Fruit fly (Drosophila melanogaster) whole organism, embryonic: Measurements from ENCODE around the gene CG9107.

Source experiments
- CG1024 ChIP-seq: fragments of 200-800 bp; sonication (Bioruptor generic); IDR thresholded peaks from 2 replicates; pipeline ENCODE4 v1.3.6; 2022; ENCODE audit warnings: missing biosample characterization, missing genetic modification characterization
- CG10267 ChIP-seq: fragments of 200-800 bp; sonication (Bioruptor generic); optimal IDR thresholded peaks from 2 replicates; lab custom pipeline; 2018; ENCODE audit warnings: missing biosample characterization, mild to moderate bottlenecking, missing genetic modification characterization, moderate library complexity
- CG10321 ChIP-seq: fragments of 200-800 bp; sonication (Bioruptor generic); IDR thresholded peaks from 2 replicates; pipeline ENCODE4 v1.3.6; 2022; ENCODE audit warnings: missing biosample characterization, missing genetic modification characterization
- CG11093 ChIP-seq: fragments of 200-800 bp; sonication (Bioruptor generic); IDR thresholded peaks from 3 replicates; pipeline ENCODE4 v1.3.6; 2022; ENCODE audit warnings: missing biosample characterization, missing genetic modification characterization
- CG15514 ChIP-seq: fragments of 200-800 bp; sonication (Bioruptor generic); optimal IDR thresholded peaks from 3 replicates; lab custom pipeline; 2017; ENCODE audit warnings: missing biosample characterization, missing genetic modification characterization, mild to moderate bottlenecking, moderate library complexity, missing genetic modification reagents
- CG1602 ChIP-seq: fragments of 200-800 bp; sonication (Bioruptor generic); optimal IDR thresholded peaks from 3 replicates; lab custom pipeline; 2016; ENCODE audit warnings: missing biosample characterization, missing genetic modification characterization
- CG2678 ChIP-seq: fragments of 200-800 bp; sonication (Bioruptor generic); optimal IDR thresholded peaks from 3 replicates; lab custom pipeline; 2019; ENCODE audit warnings: missing biosample characterization, mild to moderate bottlenecking, missing genetic modification characterization, moderate library complexity
- CG31388 ChIP-seq: fragments of 200-800 bp; sonication (Bioruptor generic); optimal IDR thresholded peaks from 2 replicates; lab custom pipeline; 2016; ENCODE audit warnings: missing biosample characterization, missing genetic modification characterization
- CG43689 ChIP-seq: fragments of 200-800 bp; sonication (Bioruptor generic); IDR thresholded peaks from 2 replicates; pipeline ENCODE4 v1.3.6; 2022; ENCODE audit warnings: missing biosample characterization, missing genetic modification characterization
- CG4424 ChIP-seq: fragments of 200-800 bp; sonication (Bioruptor generic); optimal IDR thresholded peaks from 3 replicates; lab custom pipeline; 2016; ENCODE audit warnings: missing biosample characterization, missing genetic modification characterization
- CG5953 ChIP-seq: fragments of 200-800 bp; sonication (Bioruptor generic); IDR thresholded peaks from 2 replicates; pipeline ENCODE4 v1.3.6; 2022; ENCODE audit warnings: missing biosample characterization, missing genetic modification characterization
- CG6175 ChIP-seq: fragments of 200-800 bp; sonication (Bioruptor generic); IDR thresholded peaks from 3 replicates; pipeline ENCODE4 v1.3.6; 2022; ENCODE audit warnings: missing biosample characterization, missing genetic modification characterization
- CG7987 ChIP-seq: fragments of 200-800 bp; sonication (Bioruptor generic); optimal IDR thresholded peaks from 2 replicates; lab custom pipeline; 2018; ENCODE audit warnings: missing biosample characterization, mild to moderate bottlenecking, missing genetic modification characterization, moderate library complexity
- CG8924 ChIP-seq: fragments of 200-800 bp; optimal IDR thresholded peaks from 3 replicates; lab custom pipeline; 2019; ENCODE audit warnings: missing biosample characterization, mild to moderate bottlenecking, missing genetic modification characterization, moderate library complexity
- CG8944 ChIP-seq: fragments of 200-800 bp; sonication (Bioruptor generic); optimal IDR thresholded peaks from 3 replicates; lab custom pipeline; 2016; ENCODE audit warnings: missing biosample characterization, missing genetic modification characterization
- CHES-1-like ChIP-seq: fragments of 200-800 bp; sonication (Bioruptor generic); optimal IDR thresholded peaks from 2 replicates; lab custom pipeline; 2016; ENCODE audit warnings: missing biosample characterization, missing genetic modification characterization
- CTCF ChIP-seq: fragments of 200-800 bp; sonication (Bioruptor generic); optimal IDR thresholded peaks from 2 replicates; lab custom pipeline; 2017; ENCODE audit warnings: missing biosample characterization, mild to moderate bottlenecking, missing genetic modification characterization, moderate library complexity
- CoRest ChIP-seq: fragments of 200-800 bp; sonication (Bioruptor generic); optimal IDR thresholded peaks from 3 replicates; lab custom pipeline; 2018; ENCODE audit warnings: missing biosample characterization, mild to moderate bottlenecking, missing genetic modification characterization, moderate library complexity
- Gsc ChIP-seq: fragments of 200-800 bp; sonication (Bioruptor generic); IDR thresholded peaks from 2 replicates; pipeline ENCODE4 v1.3.6; 2022; ENCODE audit warnings: missing biosample characterization, missing genetic modification characterization
- HLH4C ChIP-seq: fragments of 200-800 bp; sonication (Bioruptor generic); IDR thresholded peaks from 3 replicates; pipeline ENCODE4 v1.3.6; 2022; ENCODE audit warnings: missing biosample characterization, missing genetic modification characterization; ENCODE audit not compliant: partially characterized antibody
- Hr78 ChIP-seq, 2 experiments: fragments of 200-800 bp in 1 of 2; fragments of >200 bp in 1 of 2; sonication (Bioruptor generic) in 1 of 2; optimal IDR thresholded peaks; 2 replicates each; lab custom pipeline; 2017 to 2019; ENCODE audit warnings: missing biosample characterization in 2 of 2, missing genetic modification characterization in 2 of 2, mild to moderate bottlenecking in 1 of 2, moderate library complexity in 1 of 2
- Med ChIP-seq: fragments of 200-800 bp; sonication (Bioruptor generic); peaks from one replicate; lab custom pipeline; 2016; ENCODE audit warnings: missing biosample characterization, missing genetic modification characterization, mild to moderate bottlenecking, inconsistent platforms, moderate library complexity
- Oli ChIP-seq: fragments of 200-800 bp; sonication (Bioruptor generic); optimal IDR thresholded peaks from 2 replicates; lab custom pipeline; 2018; ENCODE audit warnings: missing biosample characterization, mild to moderate bottlenecking, missing genetic modification characterization, moderate library complexity
- Pdp1 ChIP-seq, 2 experiments: fragments of 200-800 bp; sonication (Bioruptor generic); optimal IDR thresholded peaks; 3 replicates each; lab custom pipeline; 2016; ENCODE audit warnings: missing biosample characterization in 2 of 2, missing genetic modification characterization in 2 of 2, mild to moderate bottlenecking in 1 of 2, moderate library complexity in 1 of 2
- Sry-β ChIP-seq: fragments of 200-800 bp; sonication (Bioruptor generic); optimal IDR thresholded peaks from 2 replicates; lab custom pipeline; 2018; ENCODE audit warnings: missing biosample characterization, mild to moderate bottlenecking, missing genetic modification characterization, moderate library complexity
- Stat92E ChIP-seq, 3 experiments: fragments of >200 bp in 2 of 3; fragments of 200-800 bp in 1 of 3; sonication (Bioruptor generic) in 1 of 3; optimal IDR thresholded peaks; 2 replicates each; lab custom pipeline; 2017 to 2019; ENCODE audit warnings: missing biosample characterization in 3 of 3, missing genetic modification characterization in 3 of 3, mild to moderate bottlenecking in 1 of 3, moderate library complexity in 1 of 3
- Usf ChIP-seq: fragments of 200-800 bp; sonication (Bioruptor generic); optimal IDR thresholded peaks from 2 replicates; lab custom pipeline; 2017; ENCODE audit warnings: missing genotype, missing biosample characterization, missing genetic modification characterization
- abd-A ChIP-seq: fragments of 200-800 bp; sonication (Bioruptor generic); optimal IDR thresholded peaks from 3 replicates; lab custom pipeline; 2019; ENCODE audit warnings: missing biosample characterization, mild to moderate bottlenecking, missing genetic modification characterization, moderate library complexity
- aop ChIP-seq: fragments of 200-800 bp; sonication (Bioruptor generic); IDR thresholded peaks from 2 replicates; pipeline ENCODE4 v1.3.6; 2022; ENCODE audit warnings: missing biosample characterization, missing genetic modification characterization
- ash1 ChIP-seq: fragments of 200-800 bp; sonication (Bioruptor generic); optimal IDR thresholded peaks from 2 replicates; lab custom pipeline; 2018; ENCODE audit warnings: missing biosample characterization, mild to moderate bottlenecking, missing genetic modification characterization
- ato ChIP-seq: fragments of 200-800 bp; sonication (Bioruptor generic); IDR thresholded peaks from 2 replicates; pipeline ENCODE4 v1.3.6; 2022; ENCODE audit warnings: missing biosample characterization, missing genetic modification characterization; ENCODE audit not compliant: partially characterized antibody
- br ChIP-seq: fragments of >200 bp; optimal IDR thresholded peaks from 2 replicates; lab custom pipeline; 2017
- bsh ChIP-seq, 2 experiments: fragments of 200-800 bp; sonication (Bioruptor generic); optimal IDR thresholded peaks; 2 replicates each; lab custom pipeline; 2017 to 2018; ENCODE audit warnings: mild to moderate bottlenecking in 2 of 2, missing biosample characterization in 2 of 2, missing genetic modification characterization in 2 of 2, moderate library complexity in 1 of 2
- chinmo ChIP-seq: fragments of 200-800 bp; sonication (Bioruptor generic); IDR thresholded peaks from 4 replicates; pipeline ENCODE4 v1.3.6; 2022; ENCODE audit warnings: missing biosample characterization, missing genetic modification characterization; ENCODE audit not compliant: partially characterized antibody
- dati ChIP-seq: fragments of 200-800 bp; sonication (Bioruptor generic); IDR thresholded peaks from 2 replicates; pipeline ENCODE4 v1.3.6; 2022; ENCODE audit warnings: missing biosample characterization, missing genetic modification characterization
- fd102C ChIP-seq: fragments of 200-800 bp; sonication (Bioruptor generic); optimal IDR thresholded peaks from 2 replicates; lab custom pipeline; 2018; ENCODE audit warnings: missing biosample characterization, mild to moderate bottlenecking, missing genetic modification characterization, moderate library complexity
- gro ChIP-seq: fragments of 200-800 bp; sonication (Bioruptor generic); optimal IDR thresholded peaks from 2 replicates; lab custom pipeline; 2016; ENCODE audit warnings: missing biosample characterization, missing genetic modification characterization
- mam ChIP-seq: fragments of 200-800 bp; sonication (Bioruptor generic); optimal IDR thresholded peaks from 3 replicates; lab custom pipeline; 2016; ENCODE audit warnings: missing biosample characterization, missing genetic modification characterization
- oc ChIP-seq: fragments of 200-800 bp; sonication (Bioruptor generic); optimal IDR thresholded peaks from 2 replicates; lab custom pipeline; 2018; ENCODE audit warnings: missing biosample characterization, mild to moderate bottlenecking, missing genetic modification characterization, moderate library complexity
- pfk ChIP-seq: fragments of 200-800 bp; sonication (Bioruptor generic); optimal IDR thresholded peaks from 2 replicates; lab custom pipeline; 2018; ENCODE audit warnings: missing biosample characterization, mild to moderate bottlenecking, missing genetic modification characterization, moderate library complexity
- prd ChIP-seq, 3 experiments: fragments of >200 bp in 2 of 3; fragments of 200-800 bp in 1 of 3; sonication (Bioruptor generic) in 1 of 3; optimal IDR thresholded peaks in 2 of 3; IDR thresholded peaks in 1 of 3; 2 replicates in 2 of 3; 3 replicates in 1 of 3; pipeline versions ENCODE4 v1.3.6 to Lab custom; 2017 to 2022; ENCODE audit warnings: missing biosample characterization in 1 of 3, missing genetic modification characterization in 1 of 3
- pros ChIP-seq: fragments of 200-800 bp; sonication (Bioruptor generic); optimal IDR thresholded peaks from 3 replicates; lab custom pipeline; 2019; ENCODE audit warnings: missing biosample characterization, mild to moderate bottlenecking, missing genetic modification characterization, moderate library complexity
- rib ChIP-seq: fragments of 200-800 bp; sonication (Bioruptor generic); IDR thresholded peaks from 2 replicates; pipeline ENCODE4 v1.3.6; 2022; ENCODE audit warnings: missing biosample characterization, missing genetic modification characterization
- scrt ChIP-seq: fragments of 200-800 bp; sonication (Bioruptor generic); optimal IDR thresholded peaks from 2 replicates; lab custom pipeline; 2018; ENCODE audit warnings: missing biosample characterization, mild to moderate bottlenecking, missing genetic modification characterization, moderate library complexity
- sqz ChIP-seq: fragments of 200-800 bp; sonication (Bioruptor generic); optimal IDR thresholded peaks from 3 replicates; lab custom pipeline; 2018; ENCODE audit warnings: missing biosample characterization, mild to moderate bottlenecking, missing genetic modification characterization
- sr ChIP-seq: fragments of 200-800 bp; sonication (Bioruptor generic); IDR thresholded peaks from 3 replicates; pipeline ENCODE4 v1.3.6; 2022; ENCODE audit warnings: missing biosample characterization, missing genetic modification characterization
- stc ChIP-seq: fragments of 200-800 bp; sonication (Bioruptor generic); IDR thresholded peaks from 2 replicates; pipeline ENCODE4 v1.3.6; 2022; ENCODE audit warnings: missing biosample characterization, missing genetic modification characterization
- unc-4 ChIP-seq: fragments of 200-800 bp; sonication (Bioruptor generic); IDR thresholded peaks from 2 replicates; pipeline ENCODE4 v1.3.6; 2022; ENCODE audit warnings: missing biosample characterization, missing genetic modification characterization; ENCODE audit not compliant: partially characterized antibody
- zfh1 ChIP-seq: fragments of 200-800 bp; sonication (Bioruptor generic); IDR thresholded peaks from 3 replicates; pipeline ENCODE4 v1.3.6; 2022; ENCODE audit warnings: missing biosample characterization, missing genetic modification characterization

The CG9107 gene

DNA sequence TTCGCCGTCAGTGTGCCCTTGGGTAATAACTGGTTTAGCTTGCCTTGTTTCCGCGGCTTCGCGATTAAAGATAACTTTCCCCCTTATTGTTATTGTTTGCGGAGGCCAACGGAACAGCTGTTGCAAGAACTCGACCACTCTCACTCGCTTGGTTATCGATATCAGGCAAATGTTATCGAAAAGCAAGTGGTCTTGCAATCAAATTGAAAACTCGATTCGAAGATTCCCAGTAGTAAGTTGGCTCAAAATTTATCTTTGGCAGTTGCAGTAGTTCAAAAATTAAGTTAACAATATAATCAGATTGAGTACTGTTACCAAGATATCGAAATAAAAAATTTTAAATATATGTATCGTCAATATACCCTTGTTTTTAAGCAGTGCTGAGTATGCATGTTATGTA lies 41.5 kb upstream of the CG9107 start, which contains the start of the genes Fbw5 and CG9147 (continued):
- TF ChIP-seq bsh (GFP tag; optimal IDR thresholded peaks at IDR 0.05; lab: Kevin White, UChicago) (peak; percentile 99 to 100), oc (peak; percentile 100), CG11093 (GFP tag; lab: Robert Waterston, UW) (peak; percentile 99), Med (GFP tag; lab: Kevin White, UChicago) (peak; percentile 100), CG2678 (tag; lab: Kevin White, UChicago) (peak; percentile 100), stc (GFP tag; lab: Robert Waterston, UW) (peak; percentile 99), CG10321 (peak; percentile 90), Pdp1 (GFP tag; optimal IDR thresholded peaks at IDR 0.05; lab: Kevin White, UChicago) (peak; percentile 99 to 100), Oli (tag; lab: Kevin White, UChicago) (peak; percentile 100), sqz (GFP tag; lab: Kevin White, UChicago) (peak; percentile 97), CoRest (tag; lab: Kevin White, UChicago) (peak; percentile 100), CG7987 (GFP tag; lab: Kevin White, UChicago) (peak; percentile 98), pros (peak; percentile 67), HLH4C (GFP tag; lab: Robert Waterston, UW) (peak; percentile 70), Gsc (GFP tag; lab: Robert Waterston, UW) (peak; percentile 96; the same call in 1 of the 2 replicates), CG5953 (peak; percentile 99), CHES-1-like (GFP tag; lab: Kevin White, UChicago) (peak; percentile 99), Usf (peak; percentile 99), CTCF (GFP tag; lab: Kevin White, UChicago) (peak; percentile 68), Stat92E (GFP tag; optimal IDR thresholded peaks at IDR 0.05; lab: Kevin White, UChicago) (peak in 1 of 3 experiments; percentile 99), CG31388 (GFP tag; lab: Kevin White, UChicago) (peak; percentile 99), dati (peak; percentile 98), CG8944 (GFP tag; lab: Kevin White, UChicago) (peak; percentile 99), scrt (GFP tag; lab: Kevin White, UChicago) (peak; percentile 97), CG10267 (peak; percentile 98), CG1602 (GFP tag; lab: Kevin White, UChicago) (peak; percentile 100), CG15514 (peak; percentile 95), gro (peak; percentile 100), aop (GFP tag; lab: Robert Waterston, UW) (peak; percentile 96), mam (GFP tag; lab: Kevin White, UChicago) (peak; percentile 100), CG43689 (GFP tag; lab: Robert Waterston, UW) (peak; percentile 99), prd (optimal IDR thresholded peaks at IDR 0.05; lab: Kevin White, UChicago) (no peak), prd (GFP tag; IDR thresholded peaks at IDR 0.05; lab: Robert Waterston, UW) (peak; percentile 100), Sry-β (GFP tag; lab: Kevin White, UChicago) (peak; percentile 75), ato (GFP tag; lab: Robert Waterston, UW) (no peak; the same call in 1 of the 2 replicates), CG6175 (GFP tag; lab: Robert Waterston, UW) (peak; percentile 98), zfh1 (GFP tag; lab: Robert Waterston, UW) (peak; percentile 100), Hr78 (GFP tag; optimal IDR thresholded peaks at IDR 0.05; lab: Kevin White, UChicago) (peak in 1 of 2 experiments; percentile 97), CG1024 (GFP tag; lab: Robert Waterston, UW) (peak; percentile 98), chinmo (GFP tag; lab: Robert Waterston, UW) (0 out of 4 replicates have a peak, but pooled peaks have one; percentile 11), ash1 (GFP tag; lab: Kevin White, UChicago) (peak; percentile 97), sr (GFP tag; lab: Robert Waterston, UW) (peak; percentile 98), CG4424 (GFP tag; lab: Kevin White, UChicago) (peak; percentile 98), abd-A (no peak), rib (GFP tag; lab: Robert Waterston, UW) (peak; percentile 99), CG8924 (tag; lab: Kevin White, UChicago) (peak; percentile 100), pfk (GFP tag; lab: Kevin White, UChicago) (peak; percentile 54), fd102C (GFP tag; lab: Kevin White, UChicago) (peak; percentile 99), unc-4 (GFP tag; lab: Robert Waterston, UW) (peak; percentile 59), br (lab: Kevin White, UChicago) (no peak)
